Fruit fly (Drosophila melanogaster) whole organism, embryonic: ENCODE results near the gene Alg9.
A peak's percentile ranks its signal among the peaks of the same experiment; 100 is the strongest.

Experiments
- B-H2 ChIP-seq: fragments of 200-800 bp; sonication (Bioruptor generic); optimal IDR thresholded peaks from 2 replicates; lab custom pipeline; 2018; ENCODE audit warnings: missing biosample characterization, mild to moderate bottlenecking, missing genetic modification characterization
- CG12299 ChIP-seq: fragments of 200-800 bp; sonication (Bioruptor generic); optimal IDR thresholded peaks from 2 replicates; lab custom pipeline; 2018; ENCODE audit warnings: missing biosample characterization, mild to moderate bottlenecking, missing genetic modification characterization
- CG1233 ChIP-seq: fragments of 200-800 bp; sonication (Bioruptor generic); optimal IDR thresholded peaks from 4 replicates; lab custom pipeline; 2018; ENCODE audit warnings: missing biosample characterization, mild to moderate bottlenecking, missing genetic modification characterization
- CG15073 ChIP-seq: fragments of 200-800 bp; sonication (Bioruptor generic); optimal IDR thresholded peaks from 2 replicates; lab custom pipeline; 2016; ENCODE audit warnings: missing biosample characterization, missing genetic modification characterization
- CG15269 ChIP-seq: fragments of 200-800 bp; sonication (Bioruptor generic); optimal IDR thresholded peaks from 2 replicates; lab custom pipeline; 2018; ENCODE audit warnings: missing biosample characterization, mild to moderate bottlenecking, missing genetic modification characterization, moderate library complexity
- CG17802 ChIP-seq: fragments of 200-800 bp; sonication (Bioruptor generic); optimal IDR thresholded peaks from 2 replicates; lab custom pipeline; 2018; ENCODE audit warnings: missing biosample characterization, mild to moderate bottlenecking, missing genetic modification characterization, moderate library complexity
- CG18764 ChIP-seq: fragments of 200-800 bp; sonication (Bioruptor generic); optimal IDR thresholded peaks from 3 replicates; lab custom pipeline; 2016; ENCODE audit warnings: missing biosample characterization, missing genetic modification characterization
- CG2199 ChIP-seq: fragments of 200-800 bp; sonication (Bioruptor generic); IDR thresholded peaks from 3 replicates; pipeline ENCODE4 v1.3.6; 2022; ENCODE audit warnings: missing biosample characterization, missing genetic modification characterization
- CG2678 ChIP-seq: fragments of 200-800 bp; sonication (Bioruptor generic); optimal IDR thresholded peaks from 3 replicates; lab custom pipeline; 2019; ENCODE audit warnings: missing biosample characterization, mild to moderate bottlenecking, missing genetic modification characterization, moderate library complexity
- CG3065 ChIP-seq: fragments of 200-800 bp; sonication (Bioruptor generic); optimal IDR thresholded peaks from 2 replicates; lab custom pipeline; 2016; ENCODE audit warnings: missing biosample characterization, missing genetic modification characterization
- CG31365 ChIP-seq: fragments of 200-800 bp; sonication (Bioruptor generic); optimal IDR thresholded peaks from 2 replicates; lab custom pipeline; 2018; ENCODE audit warnings: missing biosample characterization, mild to moderate bottlenecking, missing genetic modification characterization
- CG4360 ChIP-seq: fragments of 200-800 bp; sonication (Bioruptor generic); IDR thresholded peaks from 2 replicates; pipeline ENCODE4 v1.3.6; 2022; ENCODE audit warnings: missing biosample characterization, missing genetic modification characterization
- CG43689 ChIP-seq: fragments of 200-800 bp; sonication (Bioruptor generic); IDR thresholded peaks from 2 replicates; pipeline ENCODE4 v1.3.6; 2022; ENCODE audit warnings: missing biosample characterization, missing genetic modification characterization
- CG6654 ChIP-seq: fragments of 200-800 bp; sonication (Bioruptor generic); optimal IDR thresholded peaks from 2 replicates; lab custom pipeline; 2017; ENCODE audit warnings: missing biosample characterization, mild to moderate bottlenecking, missing genetic modification characterization
- CG6683 ChIP-seq: fragments of 200-800 bp; sonication (Bioruptor generic); optimal IDR thresholded peaks from 2 replicates; lab custom pipeline; 2017; ENCODE audit warnings: missing biosample characterization, mild to moderate bottlenecking, missing genetic modification characterization, missing genetic modification reagents
- CG6813 ChIP-seq: fragments of 200-800 bp; sonication (Bioruptor generic); optimal IDR thresholded peaks from 2 replicates; lab custom pipeline; 2017; ENCODE audit warnings: missing biosample characterization, missing genetic modification characterization, mild to moderate bottlenecking, moderate library complexity, missing genetic modification reagents
- CG7786 ChIP-seq: fragments of 200-800 bp; sonication (Bioruptor generic); optimal IDR thresholded peaks from 2 replicates; lab custom pipeline; 2016; ENCODE audit warnings: missing biosample characterization, missing genetic modification characterization
- CG7839 ChIP-seq: fragments of 200-800 bp; sonication (Bioruptor generic); optimal IDR thresholded peaks from 3 replicates; lab custom pipeline; 2018; ENCODE audit warnings: missing biosample characterization, mild to moderate bottlenecking, missing genetic modification characterization, moderate library complexity
- CG7928 ChIP-seq: fragments of 200-800 bp; sonication (Bioruptor generic); optimal IDR thresholded peaks from 2 replicates; lab custom pipeline; 2017; ENCODE audit warnings: missing biosample characterization, mild to moderate bottlenecking, missing genetic modification characterization
- D19B ChIP-seq: fragments of 200-800 bp; sonication (Bioruptor generic); optimal IDR thresholded peaks from 2 replicates; lab custom pipeline; 2017; ENCODE audit warnings: missing biosample characterization, mild to moderate bottlenecking, missing genetic modification characterization
- Dbx ChIP-seq: fragments of 200-800 bp; sonication (Bioruptor generic); IDR thresholded peaks from 3 replicates; pipeline ENCODE4 v1.3.6; 2022; ENCODE audit warnings: missing biosample characterization, missing genetic modification characterization
- Dip3 ChIP-seq: fragments of 200-800 bp; sonication (Bioruptor generic); optimal IDR thresholded peaks from 3 replicates; lab custom pipeline; 2016; ENCODE audit warnings: missing biosample characterization, missing genetic modification characterization
- Ets97D ChIP-seq: fragments of 200-800 bp; sonication (Bioruptor generic); optimal IDR thresholded peaks from 3 replicates; lab custom pipeline; 2016; ENCODE audit warnings: missing biosample characterization, missing genetic modification characterization
- Fer1 ChIP-seq: fragments of 200-800 bp; sonication (Bioruptor generic); optimal IDR thresholded peaks from 2 replicates; lab custom pipeline; 2017; ENCODE audit warnings: missing biosample characterization, mild to moderate bottlenecking, missing genetic modification characterization
- Fer3 ChIP-seq: fragments of 200-800 bp; sonication (Bioruptor generic); optimal IDR thresholded peaks from 2 replicates; lab custom pipeline; 2018; ENCODE audit warnings: missing biosample characterization, mild to moderate bottlenecking, missing genetic modification characterization, moderate library complexity
- Gsc ChIP-seq: fragments of 200-800 bp; sonication (Bioruptor generic); IDR thresholded peaks from 2 replicates; pipeline ENCODE4 v1.3.6; 2022; ENCODE audit warnings: missing biosample characterization, missing genetic modification characterization
- Hr39 ChIP-seq: fragments of >200 bp; optimal IDR thresholded peaks from 2 replicates; lab custom pipeline; 2017
- MBD-R2 ChIP-seq: fragments of 200-800 bp; sonication (Bioruptor generic); IDR thresholded peaks from 2 replicates; pipeline ENCODE4 v1.3.6; 2022; ENCODE audit warnings: missing biosample characterization, missing genetic modification characterization
- MTF-1 ChIP-seq: fragments of 200-800 bp; sonication (Bioruptor generic); optimal IDR thresholded peaks from 2 replicates; lab custom pipeline; 2018; ENCODE audit warnings: missing biosample characterization, mild to moderate bottlenecking, missing genetic modification characterization, borderline replicate concordance
- PHDP ChIP-seq: fragments of 200-800 bp; sonication (Bioruptor generic); optimal IDR thresholded peaks from 3 replicates; lab custom pipeline; 2018; ENCODE audit warnings: missing biosample characterization, mild to moderate bottlenecking, missing genetic modification characterization, moderate library complexity
- Sin3A ChIP-seq: fragments of >200 bp; optimal IDR thresholded peaks from 2 replicates; lab custom pipeline; 2018
- Taf1 ChIP-seq: fragments of 200-800 bp; sonication (Bioruptor generic); IDR thresholded peaks from 2 replicates; pipeline ENCODE4 v1.3.6; 2022; ENCODE audit warnings: missing biosample characterization, missing genetic modification characterization
- Vsx1 ChIP-seq: fragments of 200-800 bp; sonication (Bioruptor generic); optimal IDR thresholded peaks from 2 replicates; lab custom pipeline; 2017; ENCODE audit warnings: missing biosample characterization, mild to moderate bottlenecking, missing genetic modification characterization, missing genetic modification reagents
- ab ChIP-seq: fragments of 200-800 bp; sonication (Bioruptor generic); optimal IDR thresholded peaks from 2 replicates; lab custom pipeline; 2016; ENCODE audit warnings: missing biosample characterization, missing genetic modification characterization
- bigmax ChIP-seq: fragments of 200-800 bp; sonication (Bioruptor generic); optimal IDR thresholded peaks from 2 replicates; lab custom pipeline; 2018; ENCODE audit warnings: missing biosample characterization, mild to moderate bottlenecking, missing genetic modification characterization
- caup ChIP-seq: fragments of 200-800 bp; sonication (Bioruptor generic); optimal IDR thresholded peaks from 3 replicates; lab custom pipeline; 2017; ENCODE audit warnings: missing biosample characterization, mild to moderate bottlenecking, missing genetic modification characterization, moderate library complexity; ENCODE audit not compliant: severe bottlenecking
- dimm ChIP-seq: fragments of 200-800 bp; sonication (Bioruptor generic); IDR thresholded peaks from 2 replicates; pipeline ENCODE4 v1.3.6; 2022; ENCODE audit warnings: missing biosample characterization, missing genetic modification characterization
- dm ChIP-seq: fragments of 200-800 bp; sonication (Bioruptor generic); optimal IDR thresholded peaks from 3 replicates; lab custom pipeline; 2016; ENCODE audit warnings: missing biosample characterization, missing genetic modification characterization
- fd102C ChIP-seq: fragments of 200-800 bp; sonication (Bioruptor generic); optimal IDR thresholded peaks from 2 replicates; lab custom pipeline; 2018; ENCODE audit warnings: missing biosample characterization, mild to moderate bottlenecking, missing genetic modification characterization, moderate library complexity
- nau ChIP-seq: fragments of 200-800 bp; sonication (Bioruptor generic); optimal IDR thresholded peaks from 3 replicates; lab custom pipeline; 2017; ENCODE audit warnings: missing biosample characterization, mild to moderate bottlenecking, missing genetic modification characterization, missing genetic modification reagents
- pho ChIP-seq: fragments of 200-800 bp; sonication (Bioruptor generic); optimal IDR thresholded peaks from 2 replicates; lab custom pipeline; 2016; ENCODE audit warnings: missing biosample characterization, missing genetic modification characterization
- row ChIP-seq: fragments of 200-800 bp; sonication (Bioruptor generic); IDR thresholded peaks from 3 replicates; pipeline ENCODE4 v1.3.6; 2022; ENCODE audit warnings: missing biosample characterization, missing genetic modification characterization
- run ChIP-seq: fragments of 200-800 bp; sonication (Bioruptor generic); optimal IDR thresholded peaks from 3 replicates; lab custom pipeline; 2018; ENCODE audit warnings: missing biosample characterization, mild to moderate bottlenecking, missing genetic modification characterization
- salm ChIP-seq: fragments of 200-800 bp; sonication (Bioruptor generic); optimal IDR thresholded peaks from 2 replicates; lab custom pipeline; 2018; ENCODE audit warnings: missing biosample characterization, mild to moderate bottlenecking, missing genetic modification characterization
- sc ChIP-seq, 3 experiments: fragments of >200 bp in 2 of 3; fragments of 200-800 bp in 1 of 3; sonication (Bioruptor generic) in 1 of 3; optimal IDR thresholded peaks; 2 replicates in 2 of 3; 3 replicates in 1 of 3; lab custom pipeline; 2017; ENCODE audit warnings: mild to moderate bottlenecking in 1 of 3, missing biosample characterization in 1 of 3, missing genetic modification characterization in 1 of 3, missing genetic modification reagents in 1 of 3
- sr ChIP-seq: fragments of 200-800 bp; sonication (Bioruptor generic); IDR thresholded peaks from 3 replicates; pipeline ENCODE4 v1.3.6; 2022; ENCODE audit warnings: missing biosample characterization, missing genetic modification characterization
- tap ChIP-seq: fragments of 200-800 bp; optimal IDR thresholded peaks from 3 replicates; lab custom pipeline; 2019; ENCODE audit warnings: missing biosample characterization, mild to moderate bottlenecking, missing genetic modification characterization, moderate library complexity
- tll ChIP-seq, 2 experiments: fragments of 200-800 bp in 1 of 2; fragments of >200 bp in 1 of 2; sonication (Bioruptor generic) in 1 of 2; optimal IDR thresholded peaks; 2 replicates each; lab custom pipeline; 2017 to 2019; ENCODE audit warnings: missing biosample characterization in 2 of 2, missing genetic modification characterization in 2 of 2, mild to moderate bottlenecking in 1 of 2, moderate library complexity in 1 of 2
- unc-4 ChIP-seq: fragments of 200-800 bp; sonication (Bioruptor generic); IDR thresholded peaks from 2 replicates; pipeline ENCODE4 v1.3.6; 2022; ENCODE audit warnings: missing biosample characterization, missing genetic modification characterization; ENCODE audit not compliant: partially characterized antibody
- vvl ChIP-seq: fragments of 200-800 bp; sonication (Bioruptor generic); IDR thresholded peaks from 2 replicates; pipeline ENCODE4 v1.3.6; 2022; ENCODE audit warnings: missing biosample characterization, missing genetic modification characterization

The Alg9 gene

dm6 chr3R:25221203-25221807, at the start of gene Alg9 (continued):
- TF ChIP-seq Sin3A (lab: Kevin White, UChicago) (peak; percentile 56), Fer3 (tag; lab: Kevin White, UChicago) (no peak), B-H2 (GFP tag; lab: Kevin White, UChicago) (no peak), CG18764 (no peak), Dip3 (GFP tag; lab: Kevin White, UChicago) (no peak), vvl (0 out of 2 replicates have a peak, but pooled peaks have one; percentile 37), ab (no peak), D19B (no peak), tap (tag; lab: Kevin White, UChicago) (no peak), CG31365 (tag; lab: Kevin White, UChicago) (no peak), PHDP (tag; lab: Kevin White, UChicago) (no peak), bigmax (GFP tag; lab: Kevin White, UChicago) (no peak), unc-4 (GFP tag; lab: Robert Waterston, UW) (peak; percentile 89), CG3065 (GFP tag; lab: Kevin White, UChicago) (no peak), sr (GFP tag; lab: Robert Waterston, UW) (no peak), dimm (GFP tag; lab: Robert Waterston, UW) (no peak), Fer1 (GFP tag; lab: Kevin White, UChicago) (no peak), CG7839 (no peak), tll (GFP tag; optimal IDR thresholded peaks at IDR 0.05; lab: Kevin White, UChicago) (no peak), CG2678 (tag; lab: Kevin White, UChicago) (no peak), row (peak; percentile 62), Ets97D (GFP tag; lab: Kevin White, UChicago) (peak; percentile 74), Gsc (no peak), CG43689 (GFP tag; lab: Robert Waterston, UW) (no peak), Vsx1 (GFP tag; lab: Kevin White, UChicago) (no peak), CG7786 (GFP tag; lab: Kevin White, UChicago) (no peak), run (tag; lab: Kevin White, UChicago) (no peak), fd102C (GFP tag; lab: Kevin White, UChicago) (no peak), Hr39 (no peak), dm (GFP tag; lab: Kevin White, UChicago) (peak; percentile 17), CG6683 (no peak), CG2199 (GFP tag; lab: Robert Waterston, UW) (no peak), nau (GFP tag; lab: Kevin White, UChicago) (no peak), pho (GFP tag; lab: Kevin White, UChicago) (no peak), CG15073 (no peak), sc (optimal IDR thresholded peaks at IDR 0.05; lab: Kevin White, UChicago) (no peak), sc (GFP tag; optimal IDR thresholded peaks at IDR 0.05; lab: Kevin White, UChicago) (no peak), CG1233 (no peak), CG17802 (tag; lab: Kevin White, UChicago) (peak; percentile 81), MTF-1 (no peak), CG6813 (GFP tag; lab: Kevin White, UChicago) (no peak), CG12299 (tag; lab: Kevin White, UChicago) (no peak), Dbx (GFP tag; lab: Robert Waterston, UW) (no peak), CG7928 (no peak), MBD-R2 (GFP tag; lab: Robert Waterston, UW) (peak; percentile 72; the same call in 1 of the 2 replicates), CG4360 (no peak), Taf1 (GFP tag; lab: Robert Waterston, UW) (no peak), CG15269 (tag; lab: Kevin White, UChicago) (no peak), salm (tag; lab: Kevin White, UChicago) (no peak), caup (GFP tag; lab: Kevin White, UChicago) (no peak), CG6654 (GFP tag; lab: Kevin White, UChicago) (no peak)
